Worm (Caenorhabditis elegans): ENCODE results near the gene ser-1.
A peak's percentile ranks its signal among the peaks of the same experiment; 100 is the strongest.

The ser-1 gene

DNA sequence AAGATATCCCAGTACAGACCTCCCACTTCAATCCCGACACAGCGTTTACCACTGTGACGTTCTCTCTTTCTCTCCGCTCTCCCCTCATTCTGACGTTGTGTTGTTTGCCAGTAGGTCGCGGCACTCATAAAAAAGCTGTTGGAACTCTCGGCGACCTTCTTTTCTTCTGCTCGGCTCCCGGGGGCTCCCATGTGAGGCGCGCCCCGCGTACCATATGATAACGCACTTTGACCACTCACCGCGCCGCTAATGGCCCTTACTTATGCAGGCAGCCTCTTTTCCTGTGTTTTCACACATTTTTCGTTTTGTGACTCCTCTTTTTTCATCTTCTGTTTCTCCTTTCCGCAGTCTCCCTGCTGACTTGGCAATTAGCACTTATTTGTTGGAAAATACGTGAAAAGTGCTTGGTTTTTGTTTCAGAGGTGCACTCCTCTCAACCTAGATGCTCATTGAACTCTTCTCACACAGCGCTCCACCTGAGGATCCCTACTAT lies at the start of gene ser-1:
Gene ser-1 (plus strand): TSS at position 443 of the 493 bp plus-strand sequence.
- TF ChIP-seq madf-3 (GFP tag; IDR thresholded peaks at IDR 0.05), result no peak
- no peak for TF ChIP-seq F52B5.7 (tag; optimal IDR thresholded peaks at IDR 0.05)
- TF ChIP-seq lir-1 (GFP tag; conservative IDR thresholded peaks at IDR 0.05), result no peak
- TF ChIP-seq athp-1 (tag; optimal IDR thresholded peaks at IDR 0.05), result no peak
- no peak for TF ChIP-seq hrde-1 (tag; optimal IDR thresholded peaks at IDR 0.05; ENCODE audit: borderline replicate concordance)
- no peak for TF ChIP-seq nfya-2 (GFP tag; IDR thresholded peaks at IDR 0.05)
- TF ChIP-seq zfh-2 (GFP tag; conservative IDR thresholded peaks at IDR 0.05), result peak; percentile 65

DNA sequence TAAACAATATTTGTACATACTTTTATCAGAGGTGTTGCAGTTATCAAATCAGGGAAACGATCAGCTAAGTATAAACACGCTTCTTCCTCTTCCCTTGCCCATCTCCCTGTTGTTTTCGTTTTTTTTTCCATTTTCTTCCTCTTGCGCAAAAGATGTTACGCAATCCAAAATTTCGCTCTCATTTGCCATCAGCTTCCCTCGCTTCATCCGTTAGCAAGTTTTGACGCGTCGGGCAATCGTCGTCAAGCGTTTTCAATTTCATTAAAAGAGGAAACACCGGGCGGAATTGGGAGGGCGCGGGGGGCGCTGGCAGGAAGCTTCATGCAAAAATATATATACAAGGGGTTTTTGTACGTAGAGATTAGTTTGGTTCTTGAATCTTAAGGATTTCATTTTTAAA lies 49.6 kb upstream of the ser-1 start:
- no peak for TF ChIP-seq ama-1 (optimal IDR thresholded peaks at IDR 0.05)
- no peak for TF ChIP-seq ama-1 (GFP tag; optimal IDR thresholded peaks at IDR 0.05)
- TF ChIP-seq lsy-27 (tag; optimal IDR thresholded peaks at IDR 0.05; ENCODE audit: borderline replicate concordance, insufficient read depth), result no peak
- TF ChIP-seq F37B4.10 (GFP tag; IDR thresholded peaks at IDR 0.05), result no peak
- TF ChIP-seq madf-10 (tag; optimal IDR thresholded peaks at IDR 0.05), result no peak
- no peak for TF ChIP-seq lir-1 (GFP tag; conservative IDR thresholded peaks at IDR 0.05)
- no peak for TF ChIP-seq ztf-3 (GFP tag; optimal IDR thresholded peaks at IDR 0.05)
- no peak for TF ChIP-seq cebp-1 (GFP tag; IDR thresholded peaks at IDR 0.05)
- no peak for TF ChIP-seq cebp-1 (tag; optimal IDR thresholded peaks at IDR 0.05)
- no peak for TF ChIP-seq snpc-3.4 (tag; optimal IDR thresholded peaks at IDR 0.05)

DNA sequence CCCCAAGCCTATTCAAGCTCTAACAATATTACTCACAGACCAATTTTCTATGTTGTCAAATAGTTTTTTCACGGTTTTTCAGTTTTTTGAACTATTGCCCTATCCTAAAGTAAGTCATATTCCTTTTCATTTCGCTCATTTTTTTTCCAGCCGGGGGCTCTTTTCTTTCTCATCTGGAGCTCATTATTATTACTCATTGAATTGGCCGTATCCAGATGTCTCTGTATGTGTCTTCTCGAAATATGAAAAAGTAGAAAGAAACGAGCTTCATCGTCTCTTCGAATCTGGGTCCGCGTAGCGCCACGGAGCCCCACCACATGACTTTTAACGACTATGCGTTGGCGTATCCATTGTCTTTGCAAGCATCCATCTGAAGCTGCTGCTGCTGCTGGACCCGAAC lies 49.1 kb upstream of the ser-1 start:
- TF ChIP-seq lir-1 (GFP tag; conservative IDR thresholded peaks at IDR 0.05) (no peak), aptf-2 (GFP tag; conservative IDR thresholded peaks at IDR 0.05) (no peak), snpc-1.3 (tag; optimal IDR thresholded peaks at IDR 0.05; ENCODE audit: insufficient read depth) (no peak), rcor-1 (GFP tag; IDR thresholded peaks at IDR 0.05) (no peak)

DNA sequence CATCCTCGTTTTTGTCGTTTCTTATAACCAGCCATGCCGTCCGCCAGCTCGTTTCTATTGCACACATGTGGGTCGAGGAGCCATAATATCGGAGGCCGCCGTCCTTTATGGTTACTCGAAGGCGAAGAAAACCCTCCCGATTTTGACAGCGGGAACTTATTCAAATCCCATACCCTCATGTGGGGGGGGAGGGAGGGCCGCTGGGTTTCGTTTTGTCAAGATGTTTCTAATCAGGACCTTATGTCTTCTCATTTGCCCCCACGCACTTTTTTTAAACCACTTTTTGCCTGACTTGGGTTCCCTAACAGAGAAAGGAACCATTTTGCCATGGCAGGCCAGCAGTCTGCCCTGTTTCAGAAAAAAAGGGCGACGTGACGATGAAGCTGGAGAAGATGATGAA lies 47.0 kb upstream of the ser-1 start:
- TF ChIP-seq zfh-2 (GFP tag; conservative IDR thresholded peaks at IDR 0.05), result 0 out of 2 replicates have a peak, but pooled peaks have one; percentile 6
- TF ChIP-seq F10E7.11 (tag; optimal IDR thresholded peaks at IDR 0.05), result no peak

DNA sequence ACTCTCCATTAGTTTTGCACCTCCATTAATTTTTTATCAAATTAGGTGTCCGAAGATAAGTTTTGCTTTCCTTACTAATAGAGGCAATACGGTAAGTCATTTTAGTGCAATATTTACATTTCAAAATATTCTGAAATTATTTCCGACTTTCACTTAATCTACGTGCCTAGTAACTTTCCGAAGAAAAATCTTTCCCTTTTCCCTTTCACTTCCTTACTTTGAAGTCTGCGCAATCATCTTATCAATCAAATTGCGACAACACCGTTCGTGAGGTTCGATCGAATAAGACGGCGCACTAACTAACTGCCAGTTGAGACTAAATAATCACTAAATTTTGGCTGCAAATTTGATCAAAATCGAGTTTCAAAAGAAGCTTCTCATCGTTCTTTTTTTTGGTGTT lies 45.7 kb upstream of the ser-1 start:
- no peak for TF ChIP-seq zfh-2 (GFP tag; conservative IDR thresholded peaks at IDR 0.05)
- TF ChIP-seq F57C9.4 (tag; optimal IDR thresholded peaks at IDR 0.05), result no peak
- no peak for TF ChIP-seq madf-10 (tag; optimal IDR thresholded peaks at IDR 0.05)
- TF ChIP-seq atf-7 (tag; optimal IDR thresholded peaks at IDR 0.05), result no peak
- no peak for TF ChIP-seq ceh-27 (GFP tag; optimal IDR thresholded peaks at IDR 0.05)
- no peak for TF ChIP-seq B0336.3 (GFP tag; IDR thresholded peaks at IDR 0.05)
- no peak for TF ChIP-seq aptf-3 (GFP tag; IDR thresholded peaks at IDR 0.05)
- TF ChIP-seq hmg-20 (GFP tag; IDR thresholded peaks at IDR 0.05), result no peak
- TF ChIP-seq F39B2.1 (GFP tag; IDR thresholded peaks at IDR 0.05), result no peak
- no peak for TF ChIP-seq snpc-3.4 (tag; optimal IDR thresholded peaks at IDR 0.05)
- no peak for TF ChIP-seq ets-4 (GFP tag; optimal IDR thresholded peaks at IDR 0.05)
- no peak for TF ChIP-seq mes-4 (tag; optimal IDR thresholded peaks at IDR 0.05)
- TF ChIP-seq ekl-4 (GFP tag; IDR thresholded peaks at IDR 0.05), result no peak
- TF ChIP-seq akir-1 (GFP tag; optimal IDR thresholded peaks at IDR 0.05), result no peak
- no peak for TF ChIP-seq efl-1 (GFP tag; optimal IDR thresholded peaks at IDR 0.05)
- TF ChIP-seq nhr-120 (GFP tag; IDR thresholded peaks at IDR 0.05), result no peak

Measured in whole organism, young adult.